Fruit fly (Drosophila melanogaster) whole organism, embryonic: Measurements from ENCODE around the gene Tctp.

Experiments
- Bgb ChIP-seq: fragments of 200-800 bp; sonication (Bioruptor generic); IDR thresholded peaks from 2 replicates; pipeline ENCODE4 v1.3.6; 2022; ENCODE audit warnings: missing biosample characterization, missing genetic modification characterization; ENCODE audit not compliant: partially characterized antibody
- CG12391 ChIP-seq: fragments of 200-800 bp; sonication (Bioruptor generic); optimal IDR thresholded peaks from 3 replicates; lab custom pipeline; 2018; ENCODE audit warnings: missing biosample characterization, mild to moderate bottlenecking, missing genetic modification characterization, moderate library complexity
- CG12769 ChIP-seq: fragments of 200-800 bp; sonication (Bioruptor generic); optimal IDR thresholded peaks from 2 replicates; lab custom pipeline; 2019; ENCODE audit warnings: missing biosample characterization, mild to moderate bottlenecking, missing genetic modification characterization, moderate library complexity
- CG13287 ChIP-seq: fragments of 200-800 bp; sonication (Bioruptor generic); IDR thresholded peaks from 2 replicates; pipeline ENCODE4 v1.3.6; 2022; ENCODE audit warnings: missing biosample characterization, missing genetic modification characterization; ENCODE audit not compliant: partially characterized antibody
- CG13296 ChIP-seq: fragments of 200-800 bp; sonication (Bioruptor generic); optimal IDR thresholded peaks from 3 replicates; lab custom pipeline; 2018; ENCODE audit warnings: missing biosample characterization, mild to moderate bottlenecking, missing genetic modification characterization
- CG13424 ChIP-seq: fragments of 200-800 bp; sonication (Bioruptor generic); optimal IDR thresholded peaks from 2 replicates; lab custom pipeline; 2019; ENCODE audit warnings: missing biosample characterization, mild to moderate bottlenecking, missing genetic modification characterization, moderate library complexity
- CG14441 ChIP-seq: fragments of 200-800 bp; sonication (Bioruptor generic); IDR thresholded peaks from 2 replicates; pipeline ENCODE4 v1.3.6; 2022; ENCODE audit warnings: missing biosample characterization, missing genetic modification characterization
- CG14710 ChIP-seq: fragments of 200-800 bp; sonication (Bioruptor generic); optimal IDR thresholded peaks from 3 replicates; lab custom pipeline; 2019; ENCODE audit warnings: missing biosample characterization, mild to moderate bottlenecking, missing genetic modification characterization, moderate library complexity
- CG17802 ChIP-seq: fragments of 200-800 bp; sonication (Bioruptor generic); optimal IDR thresholded peaks from 2 replicates; lab custom pipeline; 2018; ENCODE audit warnings: missing biosample characterization, mild to moderate bottlenecking, missing genetic modification characterization, moderate library complexity
- CG2678 ChIP-seq: fragments of 200-800 bp; sonication (Bioruptor generic); optimal IDR thresholded peaks from 3 replicates; lab custom pipeline; 2019; ENCODE audit warnings: missing biosample characterization, mild to moderate bottlenecking, missing genetic modification characterization, moderate library complexity
- CG30431 ChIP-seq: fragments of 200-800 bp; sonication (Bioruptor generic); optimal IDR thresholded peaks from 2 replicates; lab custom pipeline; 2017; ENCODE audit warnings: missing biosample characterization, missing genetic modification characterization
- CG31388 ChIP-seq: fragments of 200-800 bp; sonication (Bioruptor generic); optimal IDR thresholded peaks from 2 replicates; lab custom pipeline; 2016; ENCODE audit warnings: missing biosample characterization, missing genetic modification characterization
- CG5180 ChIP-seq: fragments of 200-800 bp; sonication (Bioruptor generic); optimal IDR thresholded peaks from 3 replicates; lab custom pipeline; 2017; ENCODE audit warnings: missing biosample characterization, missing genetic modification characterization, mild to moderate bottlenecking, moderate library complexity, missing genetic modification reagents
- CG6254 ChIP-seq: fragments of 200-800 bp; sonication (Bioruptor generic); optimal IDR thresholded peaks from 3 replicates; lab custom pipeline; 2017; ENCODE audit warnings: mild to moderate bottlenecking, missing biosample characterization, missing genetic modification reagents, missing genetic modification characterization
- CG6689 ChIP-seq: fragments of 200-800 bp; sonication (Bioruptor generic); IDR thresholded peaks from 2 replicates; pipeline ENCODE4 v1.3.6; 2022; ENCODE audit warnings: missing biosample characterization, missing genetic modification characterization
- CG7745 ChIP-seq: fragments of 200-800 bp; sonication (Bioruptor generic); optimal IDR thresholded peaks from 2 replicates; lab custom pipeline; 2018; ENCODE audit warnings: missing biosample characterization, mild to moderate bottlenecking, missing genetic modification characterization, moderate library complexity
- CG8290 ChIP-seq, 3 experiments: fragments of 200-800 bp; sonication (Bioruptor generic); optimal IDR thresholded peaks; 2 replicates each; lab custom pipeline; 2016 to 2019; ENCODE audit warnings: missing biosample characterization in 3 of 3, missing genetic modification characterization in 3 of 3, mild to moderate bottlenecking in 2 of 3, moderate library complexity in 1 of 3
- CG8924 ChIP-seq: fragments of 200-800 bp; optimal IDR thresholded peaks from 3 replicates; lab custom pipeline; 2019; ENCODE audit warnings: missing biosample characterization, mild to moderate bottlenecking, missing genetic modification characterization, moderate library complexity
- CoRest ChIP-seq: fragments of 200-800 bp; sonication (Bioruptor generic); optimal IDR thresholded peaks from 3 replicates; lab custom pipeline; 2018; ENCODE audit warnings: missing biosample characterization, mild to moderate bottlenecking, missing genetic modification characterization, moderate library complexity
- CrebB ChIP-seq: fragments of 200-800 bp; sonication (Bioruptor generic); optimal IDR thresholded peaks from 3 replicates; lab custom pipeline; 2018; ENCODE audit warnings: missing biosample characterization, mild to moderate bottlenecking, missing genetic modification characterization
- Deaf1 ChIP-seq: fragments of 200-800 bp; optimal IDR thresholded peaks from 3 replicates; lab custom pipeline; 2019; ENCODE audit warnings: missing biosample characterization, mild to moderate bottlenecking, missing genetic modification characterization, moderate library complexity
- E2f2 ChIP-seq: fragments of 200-800 bp; sonication (Bioruptor generic); IDR thresholded peaks from 2 replicates; pipeline ENCODE4 v1.3.6; 2022; ENCODE audit warnings: missing biosample characterization, missing genetic modification characterization
- ERR ChIP-seq: fragments of 200-800 bp; sonication (Bioruptor generic); optimal IDR thresholded peaks from 2 replicates; lab custom pipeline; 2016; ENCODE audit warnings: missing biosample characterization, missing genetic modification characterization
- Elba2 ChIP-seq: fragments of 200-800 bp; sonication (Bioruptor generic); optimal IDR thresholded peaks from 3 replicates; lab custom pipeline; 2016; ENCODE audit warnings: missing biosample characterization, missing genetic modification characterization
- Ets97D ChIP-seq: fragments of 200-800 bp; sonication (Bioruptor generic); optimal IDR thresholded peaks from 3 replicates; lab custom pipeline; 2016; ENCODE audit warnings: missing biosample characterization, missing genetic modification characterization
- Gsc ChIP-seq: fragments of 200-800 bp; sonication (Bioruptor generic); IDR thresholded peaks from 2 replicates; pipeline ENCODE4 v1.3.6; 2022; ENCODE audit warnings: missing biosample characterization, missing genetic modification characterization
- Hmr ChIP-seq: fragments of 200-800 bp; sonication (Bioruptor generic); optimal IDR thresholded peaks from 3 replicates; lab custom pipeline; 2017; ENCODE audit warnings: mild to moderate bottlenecking, missing biosample characterization, missing genetic modification reagents, missing genetic modification characterization
- MESR4 ChIP-seq: fragments of 200-800 bp; sonication (Bioruptor generic); optimal IDR thresholded peaks from 2 replicates; lab custom pipeline; 2018; ENCODE audit warnings: missing biosample characterization, mild to moderate bottlenecking, missing genetic modification characterization, moderate library complexity
- MTF-1 ChIP-seq: fragments of 200-800 bp; sonication (Bioruptor generic); optimal IDR thresholded peaks from 2 replicates; lab custom pipeline; 2018; ENCODE audit warnings: missing biosample characterization, mild to moderate bottlenecking, missing genetic modification characterization, borderline replicate concordance
- Med ChIP-seq: fragments of 200-800 bp; sonication (Bioruptor generic); peaks from one replicate; lab custom pipeline; 2016; ENCODE audit warnings: missing biosample characterization, missing genetic modification characterization, mild to moderate bottlenecking, inconsistent platforms, moderate library complexity
- Pdp1 ChIP-seq, 2 experiments: fragments of 200-800 bp; sonication (Bioruptor generic); optimal IDR thresholded peaks; 3 replicates each; lab custom pipeline; 2016; ENCODE audit warnings: missing biosample characterization in 2 of 2, missing genetic modification characterization in 2 of 2, mild to moderate bottlenecking in 1 of 2, moderate library complexity in 1 of 2
- Poxn ChIP-seq: fragments of 200-800 bp; sonication (Bioruptor generic); IDR thresholded peaks from 2 replicates; pipeline ENCODE4 v1.3.6; 2022; ENCODE audit warnings: missing biosample characterization, missing genetic modification characterization
- Sin3A ChIP-seq: fragments of >200 bp; optimal IDR thresholded peaks from 2 replicates; lab custom pipeline; 2018
- YL-1 ChIP-seq: fragments of 200-800 bp; sonication (Bioruptor generic); optimal IDR thresholded peaks from 3 replicates; lab custom pipeline; 2017; ENCODE audit warnings: missing biosample characterization, mild to moderate bottlenecking, missing genetic modification characterization
- ci ChIP-seq: fragments of 200-800 bp; sonication (Bioruptor generic); IDR thresholded peaks from 3 replicates; pipeline ENCODE4 v1.3.6; 2022; ENCODE audit warnings: missing biosample characterization, missing genetic modification characterization
- da ChIP-seq: fragments of 200-800 bp; sonication (Bioruptor generic); optimal IDR thresholded peaks from 2 replicates; lab custom pipeline; 2016; ENCODE audit warnings: missing biosample characterization, missing genetic modification characterization
- dimm ChIP-seq: fragments of 200-800 bp; sonication (Bioruptor generic); IDR thresholded peaks from 2 replicates; pipeline ENCODE4 v1.3.6; 2022; ENCODE audit warnings: missing biosample characterization, missing genetic modification characterization
- ewg ChIP-seq: fragments of 200-800 bp; sonication (Bioruptor generic); optimal IDR thresholded peaks from 3 replicates; lab custom pipeline; 2017; ENCODE audit warnings: mild to moderate bottlenecking, missing biosample characterization, missing genetic modification reagents, missing genetic modification characterization
- gem ChIP-seq: fragments of 200-800 bp; sonication (Bioruptor generic); optimal IDR thresholded peaks from 2 replicates; lab custom pipeline; 2019; ENCODE audit warnings: missing biosample characterization, mild to moderate bottlenecking, missing genetic modification characterization, moderate library complexity
- grau ChIP-seq: fragments of 200-800 bp; optimal IDR thresholded peaks from 3 replicates; lab custom pipeline; 2019; ENCODE audit warnings: missing biosample characterization, mild to moderate bottlenecking, missing genetic modification characterization, moderate library complexity
- gro ChIP-seq: fragments of 200-800 bp; sonication (Bioruptor generic); optimal IDR thresholded peaks from 2 replicates; lab custom pipeline; 2016; ENCODE audit warnings: missing biosample characterization, missing genetic modification characterization
- jumu ChIP-seq: fragments of 200-800 bp; sonication (Bioruptor generic); optimal IDR thresholded peaks from 3 replicates; lab custom pipeline; 2016; ENCODE audit warnings: missing biosample characterization, missing genetic modification characterization
- lilli ChIP-seq: fragments of 200-800 bp; sonication (Bioruptor generic); optimal IDR thresholded peaks from 3 replicates; lab custom pipeline; 2016; ENCODE audit warnings: missing biosample characterization, missing genetic modification characterization
- nmo ChIP-seq: fragments of 200-800 bp; sonication (Bioruptor generic); optimal IDR thresholded peaks from 2 replicates; lab custom pipeline; 2018; ENCODE audit warnings: missing biosample characterization, mild to moderate bottlenecking, missing genetic modification characterization, moderate library complexity
- nom ChIP-seq: fragments of 200-800 bp; sonication (Bioruptor generic); optimal IDR thresholded peaks from 2 replicates; lab custom pipeline; 2017; ENCODE audit warnings: missing biosample characterization, missing genetic modification characterization, mild to moderate bottlenecking, moderate library complexity, missing genetic modification reagents
- row ChIP-seq: fragments of 200-800 bp; sonication (Bioruptor generic); IDR thresholded peaks from 3 replicates; pipeline ENCODE4 v1.3.6; 2022; ENCODE audit warnings: missing biosample characterization, missing genetic modification characterization
- sens ChIP-seq: fragments of 200-800 bp; sonication (Bioruptor generic); peaks from one replicate; lab custom pipeline; 2016; ENCODE audit warnings: missing biosample characterization, missing genetic modification characterization
- ssp ChIP-seq: fragments of 200-800 bp; sonication (Bioruptor generic); IDR thresholded peaks from 2 replicates; pipeline ENCODE4 v1.3.6; 2022; ENCODE audit warnings: missing biosample characterization, missing genetic modification characterization
- sug ChIP-seq: fragments of 200-800 bp; optimal IDR thresholded peaks from 2 replicates; lab custom pipeline; 2019; ENCODE audit warnings: missing biosample characterization, mild to moderate bottlenecking, missing genetic modification characterization, moderate library complexity
- vvl ChIP-seq: fragments of 200-800 bp; sonication (Bioruptor generic); IDR thresholded peaks from 2 replicates; pipeline ENCODE4 v1.3.6; 2022; ENCODE audit warnings: missing biosample characterization, missing genetic modification characterization

The Tctp gene

DNA sequence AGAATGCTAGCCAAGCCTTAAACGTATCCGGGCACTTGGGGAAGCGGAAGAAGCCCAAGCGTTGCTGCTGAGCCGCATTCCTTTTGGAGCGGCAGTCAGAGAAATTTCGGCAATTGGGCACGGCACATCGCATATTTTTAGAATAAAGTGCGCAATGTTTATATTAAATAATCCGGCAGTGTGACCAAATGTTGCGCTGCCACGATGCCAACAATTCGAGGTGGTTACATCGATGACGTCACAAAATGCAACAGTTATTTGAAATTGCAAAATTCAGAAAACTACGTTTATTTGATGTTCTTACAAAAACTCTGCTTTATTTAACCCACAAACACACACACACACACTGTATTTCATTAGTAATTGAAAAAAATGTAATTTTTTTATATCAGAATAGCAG, 9.8 kb downstream of the Tctp start, which contains the start of gene CG6689 (continued):
- TF ChIP-seq CG17802 (no peak), Bgb (GFP tag; lab: Robert Waterston, UW) (peak; percentile 32; the same call in 1 of the 2 replicates), ewg (peak; percentile 37), CG2678 (tag; lab: Kevin White, UChicago) (no peak), Med (GFP tag; lab: Kevin White, UChicago) (peak; percentile 88), gem (tag; lab: Kevin White, UChicago) (peak; percentile 16), vvl (peak; percentile 78), CG8290 (GFP tag; optimal IDR thresholded peaks at IDR 0.05; lab: Kevin White, UChicago) (no peak), CG8290 (tag; optimal IDR thresholded peaks at IDR 0.05; lab: Kevin White, UChicago) (peak in 1 of 2 experiments; percentile 47), MESR4 (GFP tag; lab: Kevin White, UChicago) (peak; percentile 87), CG8924 (peak; percentile 21), YL-1 (GFP tag; lab: Kevin White, UChicago) (peak; percentile 59), Elba2 (GFP tag; lab: Kevin White, UChicago) (peak; percentile 48), gro (GFP tag; lab: Kevin White, UChicago) (peak; percentile 47), CoRest (peak; percentile 21), CG13424 (tag; lab: Kevin White, UChicago) (peak; percentile 22), Sin3A (lab: Kevin White, UChicago) (peak; percentile 42), CG7745 (tag; lab: Kevin White, UChicago) (no peak), nom (GFP tag; lab: Kevin White, UChicago) (peak; percentile 3), Pdp1 (GFP tag; optimal IDR thresholded peaks at IDR 0.05; lab: Kevin White, UChicago) (peak in 1 of 2 experiments; percentile 98), CG12391 (tag; lab: Kevin White, UChicago) (peak; percentile 33), da (GFP tag; lab: Kevin White, UChicago) (no peak), Poxn (GFP tag; lab: Robert Waterston, UW) (no peak), CG14441 (no peak), dimm (no peak), CrebB (peak; percentile 8), Deaf1 (tag; lab: Kevin White, UChicago) (no peak), jumu (GFP tag; lab: Kevin White, UChicago) (peak; percentile 23), MTF-1 (GFP tag; lab: Kevin White, UChicago) (peak; percentile 5), row (GFP tag; lab: Robert Waterston, UW) (peak; percentile 92), Ets97D (peak; percentile 37), CG12769 (tag; lab: Kevin White, UChicago) (peak; percentile 1), CG31388 (GFP tag; lab: Kevin White, UChicago) (no peak), CG30431 (GFP tag; lab: Kevin White, UChicago) (no peak), Hmr (GFP tag; lab: Kevin White, UChicago) (peak; percentile 31), CG14710 (tag; lab: Kevin White, UChicago) (peak; percentile 47), CG6689 (GFP tag; lab: Robert Waterston, UW) (peak; percentile 100), ci (GFP tag; lab: Robert Waterston, UW) (peak; percentile 66; the same call in 1 of the 3 replicates), ssp (peak; percentile 79), CG13287 (peak; percentile 36; the same call in 1 of the 2 replicates), CG5180 (GFP tag; lab: Kevin White, UChicago) (no peak), CG13296 (GFP tag; lab: Kevin White, UChicago) (peak; percentile 15), CG6254 (GFP tag; lab: Kevin White, UChicago) (no peak), E2f2 (GFP tag; lab: Robert Waterston, UW) (peak; percentile 77), Gsc (GFP tag; lab: Robert Waterston, UW) (no peak), grau (tag; lab: Kevin White, UChicago) (peak; percentile 25), ERR (GFP tag; lab: Kevin White, UChicago) (no peak), sug (tag; lab: Kevin White, UChicago) (peak; percentile 25), nmo (peak; percentile 19), lilli (peak; percentile 43), sens (GFP tag; lab: Kevin White, UChicago) (peak; percentile 83)
